Worm (Caenorhabditis elegans) whole organism, L4/young adult: Measurements from ENCODE around the gene T24A6.16.

ENCODE experiments used
- dao-5 ChIP-seq: sonication (generic microtip); optimal IDR thresholded peaks from 2 replicates; lab custom pipeline; 2016; ENCODE audit warnings: missing genotype, missing genetic modification characterization, moderate library complexity, missing compliant biosample characterization
- him-1 ChIP-seq: sonication (generic microtip); optimal IDR thresholded peaks from 2 replicates; lab custom pipeline; 2016; ENCODE audit warnings: missing genotype, missing genetic modification reagents, missing genetic modification characterization, missing compliant biosample characterization

DNA sequence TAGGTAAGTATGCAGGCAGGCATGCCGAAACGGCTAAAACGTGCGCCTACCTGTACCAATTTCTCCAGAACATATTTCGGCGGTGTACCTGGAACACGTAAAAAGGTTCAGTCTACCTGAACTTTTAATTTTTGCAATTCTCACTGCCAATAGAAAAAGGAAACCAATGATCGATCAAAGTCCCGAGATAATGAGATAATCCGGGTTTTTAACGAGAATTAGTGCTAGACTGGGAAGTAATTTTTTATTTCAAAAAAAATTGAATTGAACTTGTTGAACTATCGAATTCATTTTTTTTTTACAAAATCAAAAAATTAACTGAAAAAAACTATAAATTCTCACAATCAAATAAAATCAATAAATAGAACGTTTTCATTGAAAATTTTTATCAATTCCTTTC, 37.8 kb upstream of the T24A6.16 start, which contains the start of gene T22F3.7:
- TF ChIP-seq him-1 (tag; lab: Kevin White, UChicago) (no peak), dao-5 (tag; lab: Kevin White, UChicago) (no peak)
